Fruit fly (Drosophila melanogaster): ENCODE measurements around the gene CG46412.

The CG46412 gene

dm6 chr3L:11550359-11551056 is 13.4 kb downstream of the CG46412 start:
- TF ChIP-seq Myc (optimal IDR thresholded peaks at IDR 0.05) (no peak), h (optimal IDR thresholded peaks at IDR 0.05) (no peak), Sin3A (optimal IDR thresholded peaks at IDR 0.05) (no peak), psq (optimal IDR thresholded peaks at IDR 0.05) (no peak), ttk (optimal IDR thresholded peaks at IDR 0.05) (no peak), insv (optimal IDR thresholded peaks at IDR 0.05) (no peak)

- TF ChIP-seq h (optimal IDR thresholded peaks at IDR 0.05): no peak
Observed at dm6 chr3L:11549432-11549831, 14.4 kb downstream of the CG46412 start.

DNA sequence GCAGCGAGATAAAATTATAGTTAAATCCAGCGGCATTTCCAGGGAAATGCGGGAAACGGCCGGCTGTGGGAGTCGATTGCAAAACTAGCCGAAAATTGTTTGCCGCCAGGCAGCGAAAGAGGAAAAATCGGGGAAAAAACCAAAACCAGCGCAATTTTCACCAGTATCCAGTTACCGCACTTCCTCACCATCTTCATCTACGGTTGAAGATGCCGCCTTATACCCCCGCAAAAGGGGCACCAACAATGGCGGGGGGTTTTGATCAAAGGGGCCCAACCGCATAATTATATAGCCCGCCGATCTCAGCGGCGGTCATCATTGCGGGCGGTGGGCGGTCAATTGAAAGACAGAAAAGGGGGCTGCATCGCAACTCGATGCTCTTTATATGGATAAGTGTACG is 15.9 kb downstream of the CG46412 start:
- TF ChIP-seq psq (optimal IDR thresholded peaks at IDR 0.05) (no peak), ttk (optimal IDR thresholded peaks at IDR 0.05) (no peak), insv (optimal IDR thresholded peaks at IDR 0.05) (no peak), Sin3A (optimal IDR thresholded peaks at IDR 0.05) (no peak), h (optimal IDR thresholded peaks at IDR 0.05) (no peak), Myc (optimal IDR thresholded peaks at IDR 0.05) (no peak)

DNA sequence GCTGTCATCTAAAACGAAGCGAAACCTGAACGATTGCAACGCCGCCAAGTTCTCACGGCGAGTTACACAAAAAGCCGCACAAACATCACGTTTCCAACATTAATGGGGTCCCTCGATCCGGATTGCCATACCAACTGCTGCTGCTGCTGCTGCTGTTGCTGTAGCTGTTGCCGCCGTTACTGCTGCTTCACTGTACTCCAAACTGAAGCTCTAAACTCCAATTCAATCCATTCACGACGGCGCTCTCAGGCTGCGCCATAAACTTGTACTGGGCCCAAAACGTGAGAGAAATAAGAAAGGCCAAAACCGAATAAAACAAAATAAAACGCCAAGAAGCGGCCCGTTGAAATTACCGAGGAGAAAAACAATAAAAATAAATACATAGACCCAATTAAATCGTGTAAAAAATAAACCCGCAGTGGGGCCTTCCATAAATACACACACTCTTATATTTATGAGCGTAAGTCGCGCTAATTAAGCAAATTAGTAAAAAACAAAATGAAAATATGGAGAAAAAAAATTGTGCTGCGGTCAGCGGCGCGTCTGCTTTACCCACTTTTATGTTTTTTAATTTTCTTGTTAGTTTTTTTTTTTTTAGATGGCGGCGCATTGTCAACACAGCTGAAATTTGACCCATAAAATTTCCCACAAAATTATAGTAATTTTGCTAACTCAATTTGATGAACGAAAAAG is 16.4 kb downstream of the CG46412 start:
- TF ChIP-seq h (optimal IDR thresholded peaks at IDR 0.05) (no peak), insv (optimal IDR thresholded peaks at IDR 0.05) (no peak), ttk (optimal IDR thresholded peaks at IDR 0.05) (no peak), Sin3A (optimal IDR thresholded peaks at IDR 0.05) (no peak), Myc (optimal IDR thresholded peaks at IDR 0.05) (no peak), psq (optimal IDR thresholded peaks at IDR 0.05) (no peak)

dm6 chr3L:11543681-11544299 is 20.1 kb downstream of the CG46412 start:
- TF ChIP-seq psq (optimal IDR thresholded peaks at IDR 0.05) (no peak), ttk (optimal IDR thresholded peaks at IDR 0.05) (no peak)

- TF ChIP-seq Myc (optimal IDR thresholded peaks at IDR 0.05) (no peak), insv (optimal IDR thresholded peaks at IDR 0.05) (no peak), h (optimal IDR thresholded peaks at IDR 0.05) (no peak), ttk (optimal IDR thresholded peaks at IDR 0.05) (no peak), psq (optimal IDR thresholded peaks at IDR 0.05) (no peak), Sin3A (optimal IDR thresholded peaks at IDR 0.05) (no peak)
Observed at dm6 chr3L:11542948-11543347, 20.9 kb downstream of the CG46412 start.

DNA sequence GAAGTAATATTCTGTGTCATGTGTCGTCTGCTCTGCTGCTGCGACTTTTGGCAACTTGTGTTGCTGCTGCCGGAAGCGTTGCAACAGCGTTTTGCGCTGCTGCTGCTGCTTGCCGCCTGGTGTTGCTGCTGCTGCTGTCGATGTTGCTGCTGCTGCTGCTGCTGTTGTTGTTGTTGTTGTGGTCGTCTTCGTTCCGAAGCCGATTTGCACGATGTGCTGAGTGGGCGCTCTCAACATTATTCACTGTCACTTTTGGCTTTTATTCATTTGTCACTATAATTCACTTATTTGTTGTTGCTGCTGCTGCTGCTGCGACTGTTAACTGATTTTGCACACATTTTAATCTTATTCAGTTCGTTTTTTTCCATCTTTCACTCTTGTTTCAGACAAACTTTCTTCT is 21.4 kb downstream of the CG46412 start:
- TF ChIP-seq h (optimal IDR thresholded peaks at IDR 0.05): no peak
- TF ChIP-seq psq (optimal IDR thresholded peaks at IDR 0.05): no peak
- no peak for TF ChIP-seq Myc (optimal IDR thresholded peaks at IDR 0.05)
- TF ChIP-seq insv (optimal IDR thresholded peaks at IDR 0.05): no peak
- TF ChIP-seq Sin3A (optimal IDR thresholded peaks at IDR 0.05): no peak
- TF ChIP-seq ttk (optimal IDR thresholded peaks at IDR 0.05): no peak

DNA sequence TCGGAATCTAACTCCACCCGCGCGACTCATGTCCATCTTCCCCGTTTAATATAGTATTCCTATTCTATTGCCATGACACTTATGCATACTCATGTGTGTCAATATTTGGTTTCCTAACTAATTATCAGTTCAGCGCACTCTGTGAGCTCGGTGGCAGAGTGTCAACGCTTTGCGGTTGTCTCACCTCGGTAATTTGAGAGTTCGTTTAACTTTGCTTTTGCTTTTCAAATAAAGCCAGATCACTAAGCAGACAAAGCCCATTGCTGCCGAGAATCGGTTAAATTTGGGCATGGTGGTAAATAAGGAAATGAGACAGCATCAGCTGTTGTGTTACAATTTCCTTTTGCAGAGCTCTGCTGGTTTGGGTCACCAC is 23.6 kb downstream of the CG46412 start:
- no peak for TF ChIP-seq psq (optimal IDR thresholded peaks at IDR 0.05)
- TF ChIP-seq Sin3A (optimal IDR thresholded peaks at IDR 0.05): no peak
- no peak for TF ChIP-seq h (optimal IDR thresholded peaks at IDR 0.05)
- no peak for TF ChIP-seq ttk (optimal IDR thresholded peaks at IDR 0.05)
- TF ChIP-seq Myc (optimal IDR thresholded peaks at IDR 0.05): no peak
- no peak for TF ChIP-seq insv (optimal IDR thresholded peaks at IDR 0.05)

- TF ChIP-seq Myc (optimal IDR thresholded peaks at IDR 0.05) (no peak), psq (optimal IDR thresholded peaks at IDR 0.05) (no peak), ttk (optimal IDR thresholded peaks at IDR 0.05) (no peak), h (optimal IDR thresholded peaks at IDR 0.05) (no peak), insv (optimal IDR thresholded peaks at IDR 0.05) (no peak), Sin3A (optimal IDR thresholded peaks at IDR 0.05) (no peak)
Observed at dm6 chr3L:11539511-11540329, 24.2 kb downstream of the CG46412 start.

DNA sequence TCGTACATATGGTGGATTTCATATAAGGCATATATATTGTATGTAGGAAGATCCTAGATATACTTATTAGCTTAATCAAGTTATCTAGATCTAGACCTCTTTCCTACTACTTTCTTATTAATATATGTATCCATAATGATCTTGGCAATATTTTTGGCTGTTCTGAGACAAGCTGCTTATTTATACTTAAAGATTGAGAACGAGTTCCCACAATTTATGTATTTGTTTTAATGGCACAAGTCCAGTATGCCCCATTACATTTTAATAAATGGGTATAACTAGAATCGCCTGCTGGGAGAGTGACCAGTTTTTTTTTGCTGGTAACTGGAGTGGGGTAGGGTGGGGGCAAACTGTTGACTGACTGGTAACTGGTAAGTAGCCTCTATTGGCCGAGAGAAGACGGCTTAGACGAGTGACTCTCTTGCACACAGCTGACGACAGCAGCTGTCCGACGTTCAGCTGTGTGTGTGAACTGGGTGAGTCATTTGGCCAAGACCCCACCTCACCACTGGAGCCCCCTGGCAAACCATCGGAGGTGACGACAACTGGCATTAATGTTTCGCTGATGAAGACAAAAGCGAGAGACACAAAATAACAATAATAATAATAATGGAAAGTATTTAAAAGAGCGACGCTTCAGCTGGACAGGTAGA is 27.0 kb downstream of the CG46412 start:
- TF ChIP-seq Myc (optimal IDR thresholded peaks at IDR 0.05) (no peak), insv (optimal IDR thresholded peaks at IDR 0.05) (no peak), psq (optimal IDR thresholded peaks at IDR 0.05) (no peak), h (optimal IDR thresholded peaks at IDR 0.05) (no peak), ttk (optimal IDR thresholded peaks at IDR 0.05) (no peak), Sin3A (optimal IDR thresholded peaks at IDR 0.05) (no peak)

- TF ChIP-seq Myc (optimal IDR thresholded peaks at IDR 0.05): no peak
- no peak for TF ChIP-seq insv (optimal IDR thresholded peaks at IDR 0.05)
- TF ChIP-seq psq (optimal IDR thresholded peaks at IDR 0.05): no peak
- TF ChIP-seq ttk (optimal IDR thresholded peaks at IDR 0.05): no peak
- TF ChIP-seq h (optimal IDR thresholded peaks at IDR 0.05): no peak
- TF ChIP-seq Sin3A (optimal IDR thresholded peaks at IDR 0.05): no peak
Observed at dm6 chr3L:11536132-11536531, 27.7 kb downstream of the CG46412 start.

All from Kc167 (cell line).